Worm (Caenorhabditis elegans) whole organism, midembryonic: ENCODE measurements around the gene nrps-1.

Source experiments
- T22C8.4 ChIP-seq: fragments of 200-800 bp; sonication (Bioruptor generic); IDR thresholded peaks from 2 replicates; pipeline ENCODE4 v1.3.6; 2022; ENCODE audit warnings: missing genetic modification characterization, missing compliant biosample characterization
- cog-1 ChIP-seq: sonication (generic microtip); optimal IDR thresholded peaks from 2 replicates; lab custom pipeline; 2016; ENCODE audit warnings: missing genetic modification characterization, missing compliant biosample characterization
- flt-1 ChIP-seq: fragments of 200-800 bp; sonication (Bioruptor generic); IDR thresholded peaks from 2 replicates; pipeline ENCODE4 v1.3.6; 2022; ENCODE audit warnings: missing genetic modification characterization, missing compliant biosample characterization
- klf-2 ChIP-seq: fragments of 200-800 bp; sonication (Bioruptor generic); conservative IDR thresholded peaks from 2 replicates; pipeline ENCODE4 v1.3.6; 2022; ENCODE audit warnings: missing genetic modification reagents, missing genetic modification characterization, missing compliant biosample characterization
- med-1 ChIP-seq: sonication (generic microtip); optimal IDR thresholded peaks from 2 replicates; lab custom pipeline; 2017; ENCODE audit warnings: missing genetic modification characterization, mild to moderate bottlenecking, missing compliant biosample characterization, antibody characterized with exemption, missing genetic modification reagents; ENCODE audit not compliant: insufficient read depth
- ref-1 ChIP-seq: fragments of 200-800 bp; sonication (Bioruptor generic); conservative IDR thresholded peaks from 2 replicates; pipeline ENCODE4 v1.3.6; 2022; ENCODE audit warnings: missing genetic modification reagents, missing genetic modification characterization, missing compliant biosample characterization
- tab-1 ChIP-seq: fragments of 200-800 bp; sonication (Bioruptor generic); IDR thresholded peaks from 2 replicates; pipeline ENCODE4 v1.3.6; 2022; ENCODE audit warnings: missing genetic modification characterization, missing compliant biosample characterization
- ztf-23 ChIP-seq: fragments of 200-800 bp; sonication (Bioruptor generic); IDR thresholded peaks from 2 replicates; pipeline ENCODE4 v1.3.6; 2022; ENCODE audit warnings: missing genetic modification reagents, missing genetic modification characterization, missing compliant biosample characterization
- ztf-29 ChIP-seq: fragments of 200-800 bp; sonication (Bioruptor generic); IDR thresholded peaks from 2 replicates; pipeline ENCODE4 v1.3.6; 2022; ENCODE audit warnings: missing genetic modification reagents, missing genetic modification characterization, missing compliant biosample characterization

nrps-1 gene

ce11 chrIII:11505213-11505612 lies 29.3 kb upstream of the nrps-1 start, which contains the start of the genes Y66D12A.21 and spe-6:
Gene Y66D12A.21 (minus strand): TSS chrIII:11505302.
Gene spe-6 (plus strand): TSS chrIII:11505488.
- TF ChIP-seq tab-1 (GFP tag; lab: Robert Waterston, UW) (no peak), med-1 (GFP tag; lab: Kevin White, UChicago) (no peak), ztf-23 (GFP tag; lab: Robert Waterston, UW) (no peak), ztf-29 (GFP tag; lab: Robert Waterston, UW) (no peak), flt-1 (GFP tag; lab: Robert Waterston, UW) (no peak), ref-1 (GFP tag; lab: Robert Waterston, UW) (no peak), T22C8.4 (no peak), cog-1 (no peak), klf-2 (GFP tag; lab: Robert Waterston, UW) (no peak)

ce11 chrIII:11505621-11506020 lies 28.9 kb upstream of the nrps-1 start:
- TF ChIP-seq flt-1 (GFP tag; lab: Robert Waterston, UW) (no peak), ztf-23 (GFP tag; lab: Robert Waterston, UW) (no peak), klf-2 (GFP tag; lab: Robert Waterston, UW) (no peak), T22C8.4 (no peak), ztf-29 (GFP tag; lab: Robert Waterston, UW) (0 out of 2 replicates have a peak, but pooled peaks have one; percentile 36), ref-1 (GFP tag; lab: Robert Waterston, UW) (no peak), cog-1 (no peak), tab-1 (GFP tag; lab: Robert Waterston, UW) (no peak)

ce11 chrIII:11508816-11509215 lies 25.7 kb upstream of the nrps-1 start, which contains the start of gene Y66D12A.19:
Gene Y66D12A.19 (plus strand): TSS chrIII:11509081.
- TF ChIP-seq ztf-29 (GFP tag; lab: Robert Waterston, UW): no peak
- no peak for TF ChIP-seq T22C8.4
- no peak for TF ChIP-seq tab-1 (GFP tag; lab: Robert Waterston, UW)
- TF ChIP-seq med-1 (GFP tag; lab: Kevin White, UChicago): no peak
- TF ChIP-seq cog-1: no peak
- TF ChIP-seq ref-1 (GFP tag; lab: Robert Waterston, UW): no peak

ce11 chrIII:11510120-11510519 lies 24.4 kb upstream of the nrps-1 start:
- TF ChIP-seq klf-2 (GFP tag; lab: Robert Waterston, UW) (no peak), cog-1 (no peak), ztf-23 (GFP tag; lab: Robert Waterston, UW) (no peak), T22C8.4 (no peak), flt-1 (GFP tag; lab: Robert Waterston, UW) (no peak), tab-1 (GFP tag; lab: Robert Waterston, UW) (no peak), med-1 (GFP tag; lab: Kevin White, UChicago) (no peak), ztf-29 (GFP tag; lab: Robert Waterston, UW) (no peak), ref-1 (GFP tag; lab: Robert Waterston, UW) (no peak)

ce11 chrIII:11510826-11511225 lies 23.6 kb upstream of the nrps-1 start:
- TF ChIP-seq cog-1: no peak
- TF ChIP-seq ref-1 (GFP tag; lab: Robert Waterston, UW): no peak
- TF ChIP-seq flt-1 (GFP tag; lab: Robert Waterston, UW): no peak
- TF ChIP-seq med-1 (GFP tag; lab: Kevin White, UChicago): no peak
- TF ChIP-seq ztf-23 (GFP tag; lab: Robert Waterston, UW): no peak
- TF ChIP-seq tab-1 (GFP tag; lab: Robert Waterston, UW): no peak
- TF ChIP-seq klf-2 (GFP tag; lab: Robert Waterston, UW): no peak
- no peak for TF ChIP-seq T22C8.4
- TF ChIP-seq ztf-29 (GFP tag; lab: Robert Waterston, UW): no peak

ce11 chrIII:11523504-11524025 lies 10.9 kb upstream of the nrps-1 start, which contains the start of the genes Y66D12A.16 and such-1:
Gene Y66D12A.16 (plus strand): TSS chrIII:11523554.
Gene such-1 (minus strand): TSS chrIII:11523759.
- no peak for TF ChIP-seq klf-2 (GFP tag; lab: Robert Waterston, UW)
- no peak for TF ChIP-seq ztf-23 (GFP tag; lab: Robert Waterston, UW)
- TF ChIP-seq ref-1 (GFP tag; lab: Robert Waterston, UW): no peak
- no peak for TF ChIP-seq T22C8.4
- TF ChIP-seq flt-1 (GFP tag; lab: Robert Waterston, UW): no peak
- no peak for TF ChIP-seq tab-1 (GFP tag; lab: Robert Waterston, UW)
- TF ChIP-seq cog-1: no peak
- TF ChIP-seq ztf-29 (GFP tag; lab: Robert Waterston, UW): no peak
- no peak for TF ChIP-seq med-1 (GFP tag; lab: Kevin White, UChicago)

ce11 chrIII:11524073-11524472 lies 10.4 kb upstream of the nrps-1 start:
- no peak for TF ChIP-seq ztf-23 (GFP tag; lab: Robert Waterston, UW)
- TF ChIP-seq T22C8.4: no peak
- TF ChIP-seq cog-1: no peak
- TF ChIP-seq tab-1 (GFP tag; lab: Robert Waterston, UW): no peak
- no peak for TF ChIP-seq med-1 (GFP tag; lab: Kevin White, UChicago)
- TF ChIP-seq klf-2 (GFP tag; lab: Robert Waterston, UW): no peak
- no peak for TF ChIP-seq flt-1 (GFP tag; lab: Robert Waterston, UW)
- no peak for TF ChIP-seq ztf-29 (GFP tag; lab: Robert Waterston, UW)
- TF ChIP-seq ref-1 (GFP tag; lab: Robert Waterston, UW): no peak

ce11 chrIII:11526396-11526795 lies 8.1 kb upstream of the nrps-1 start, which contains the start of gene xpb-1:
Gene xpb-1 (plus strand): TSS chrIII:11526657.
- TF ChIP-seq flt-1 (GFP tag; lab: Robert Waterston, UW): no peak
- no peak for TF ChIP-seq ztf-23 (GFP tag; lab: Robert Waterston, UW)
- no peak for TF ChIP-seq klf-2 (GFP tag; lab: Robert Waterston, UW)
- no peak for TF ChIP-seq med-1 (GFP tag; lab: Kevin White, UChicago)
- no peak for TF ChIP-seq ref-1 (GFP tag; lab: Robert Waterston, UW)
- TF ChIP-seq cog-1: no peak
- no peak for TF ChIP-seq tab-1 (GFP tag; lab: Robert Waterston, UW)
- TF ChIP-seq T22C8.4: no peak
- TF ChIP-seq ztf-29 (GFP tag; lab: Robert Waterston, UW): no peak

- TF ChIP-seq T22C8.4: peak; percentile 61; the same call in 1 of the 2 replicates
- no peak for TF ChIP-seq klf-2 (GFP tag; lab: Robert Waterston, UW)
Measured at ce11 chrIII:11535453-11535852, 979 bp downstream of the nrps-1 start.
